Fruit fly (Drosophila melanogaster) whole organism: ENCODE measurements around the gene Unc-76.

ENCODE experiments used
- CG8478 ChIP-seq: fragments of >200 bp; optimal IDR thresholded peaks from 2 replicates; lab custom pipeline; 2018; ENCODE audit warnings: inconsistent platforms
- Dll ChIP-seq: fragments of >200 bp; optimal IDR thresholded peaks from 2 replicates; lab custom pipeline; 2017
- EcR ChIP-seq, 2 experiments: fragments of >200 bp; optimal IDR thresholded peaks; 2 replicates each; lab custom pipeline; 2017; ENCODE audit warnings: missing biosample characterization in 2 of 2, missing genetic modification characterization in 2 of 2, missing genetic modification reagents in 2 of 2
- pan ChIP-seq: fragments of >200 bp; optimal IDR thresholded peaks from 2 replicates; lab custom pipeline; 2017
- psq ChIP-seq: fragments of >200 bp; optimal IDR thresholded peaks from 2 replicates; lab custom pipeline; 2017
- usp ChIP-seq: fragments of >200 bp; optimal IDR thresholded peaks from 2 replicates; lab custom pipeline; 2017; ENCODE audit warnings: missing biosample characterization, missing genetic modification characterization, mixed read lengths

Unc-76 gene

dm6 chrX:2073325-2073724 lies 7.1 kb upstream of the Unc-76 start, which contains the start of gene CG4199:
TSS of gene CG4199 (minus strand) at chrX:2073483.
- no peak for TF ChIP-seq Dll (lab: Kevin White, UChicago)
- TF ChIP-seq usp: no peak
- no peak for TF ChIP-seq psq (lab: Kevin White, UChicago)
- no peak for TF ChIP-seq CG8478 (lab: Kevin White, UChicago)
- no peak for TF ChIP-seq pan (lab: Kevin White, UChicago)
- TF ChIP-seq EcR (GFP tag; optimal IDR thresholded peaks at IDR 0.05; lab: Kevin White, UChicago): no peak

- TF ChIP-seq usp: no peak
- TF ChIP-seq EcR (GFP tag; optimal IDR thresholded peaks at IDR 0.05; lab: Kevin White, UChicago): no peak
- TF ChIP-seq pan (lab: Kevin White, UChicago): no peak
- TF ChIP-seq psq (lab: Kevin White, UChicago): no peak
Measured at dm6 chrX:2075846-2076377, 4.5 kb upstream of the Unc-76 start, which contains the start of gene CG4045. TSS of gene CG4045 (minus strand) at chrX:2075900.

- no peak for TF ChIP-seq pan (lab: Kevin White, UChicago)
- TF ChIP-seq Dll (lab: Kevin White, UChicago): no peak
- TF ChIP-seq CG8478 (lab: Kevin White, UChicago): no peak
- no peak for TF ChIP-seq usp
- no peak for TF ChIP-seq psq (lab: Kevin White, UChicago)
Measured at dm6 chrX:2076412-2077357, 3.7 kb upstream of the Unc-76 start, which contains the start of gene CG4025. TSS of gene CG4025 (plus strand) at chrX:2076966.

DNA sequence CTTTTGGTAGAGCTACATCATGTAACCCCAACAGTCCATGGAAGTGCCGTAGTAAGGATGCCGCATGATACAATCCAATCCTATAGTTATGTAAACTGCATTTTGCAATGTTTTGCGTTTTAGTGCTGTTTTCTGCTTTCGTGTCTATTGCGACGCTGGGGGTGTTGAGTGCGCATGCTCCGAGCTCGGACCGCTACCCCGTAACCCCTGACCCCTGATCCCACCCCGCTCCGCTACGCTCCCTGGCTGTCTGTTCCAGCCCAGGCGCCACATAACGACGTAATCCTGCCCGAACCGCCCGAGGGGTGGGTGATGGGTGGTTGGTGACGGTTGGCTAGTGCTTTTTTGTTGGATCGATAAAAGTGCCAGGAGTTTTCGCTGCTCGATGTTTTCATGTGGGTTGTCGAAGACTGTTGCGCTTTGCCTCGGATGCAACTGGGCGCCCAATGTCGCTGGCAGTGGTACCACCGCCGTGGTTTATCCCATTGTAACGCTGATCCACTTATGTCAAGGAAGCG lies 1.5 kb downstream of the Unc-76 start:
- TF ChIP-seq pan (lab: Kevin White, UChicago) (no peak), EcR (GFP tag; optimal IDR thresholded peaks at IDR 0.05; lab: Kevin White, UChicago) (no peak), CG8478 (lab: Kevin White, UChicago) (no peak), usp (no peak)

DNA sequence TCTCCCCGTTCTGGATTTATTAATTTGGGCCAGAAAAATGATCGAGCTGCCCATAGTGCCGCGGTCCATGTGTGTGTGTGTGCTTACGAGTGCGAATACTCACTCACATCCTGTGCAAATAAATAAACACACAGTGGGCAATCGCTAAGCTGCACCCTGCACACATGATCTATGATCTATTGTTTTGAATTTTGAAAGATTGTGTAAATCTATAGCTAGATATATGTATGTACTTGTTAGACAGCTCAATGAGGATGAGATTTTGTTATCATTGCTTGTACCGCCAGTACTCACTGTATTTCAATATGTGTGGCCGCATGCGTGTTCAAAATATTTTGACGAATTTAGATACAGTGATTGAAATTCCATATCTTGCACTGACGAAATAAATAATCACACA lies 2.7 kb downstream of the Unc-76 start:
- TF ChIP-seq pan (lab: Kevin White, UChicago) (no peak), Dll (lab: Kevin White, UChicago) (no peak), usp (no peak), CG8478 (lab: Kevin White, UChicago) (no peak), EcR (GFP tag; optimal IDR thresholded peaks at IDR 0.05; lab: Kevin White, UChicago) (no peak), psq (lab: Kevin White, UChicago) (no peak)

DNA sequence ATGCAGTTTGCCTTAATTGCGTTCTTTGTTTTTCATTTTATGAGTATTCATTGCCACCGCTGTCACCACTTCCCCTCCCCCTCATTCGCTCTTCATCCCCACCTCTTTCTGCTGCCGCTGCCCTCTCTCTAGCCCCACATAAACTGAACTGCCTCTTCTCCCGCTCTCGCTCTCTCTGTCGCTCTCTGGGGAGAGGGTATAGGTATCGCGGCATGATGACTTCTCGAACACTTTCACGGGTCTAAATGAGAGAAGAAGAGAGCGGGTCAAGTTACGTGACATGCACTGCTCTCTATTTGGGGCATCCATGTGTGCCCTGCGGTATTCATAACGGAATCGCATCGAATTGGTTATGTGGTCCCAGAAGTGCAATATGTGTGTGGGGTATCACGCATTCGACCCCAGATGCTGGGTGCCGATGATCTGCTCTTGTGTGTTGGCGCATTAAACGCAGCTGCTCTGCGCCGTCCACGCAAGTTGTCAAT lies 3.3 kb downstream of the Unc-76 start:
- TF ChIP-seq pan (lab: Kevin White, UChicago) (peak; percentile 96), psq (lab: Kevin White, UChicago) (no peak), usp (no peak), CG8478 (lab: Kevin White, UChicago) (no peak), EcR (GFP tag; optimal IDR thresholded peaks at IDR 0.05; lab: Kevin White, UChicago) (no peak), Dll (lab: Kevin White, UChicago) (peak; percentile 76)

DNA sequence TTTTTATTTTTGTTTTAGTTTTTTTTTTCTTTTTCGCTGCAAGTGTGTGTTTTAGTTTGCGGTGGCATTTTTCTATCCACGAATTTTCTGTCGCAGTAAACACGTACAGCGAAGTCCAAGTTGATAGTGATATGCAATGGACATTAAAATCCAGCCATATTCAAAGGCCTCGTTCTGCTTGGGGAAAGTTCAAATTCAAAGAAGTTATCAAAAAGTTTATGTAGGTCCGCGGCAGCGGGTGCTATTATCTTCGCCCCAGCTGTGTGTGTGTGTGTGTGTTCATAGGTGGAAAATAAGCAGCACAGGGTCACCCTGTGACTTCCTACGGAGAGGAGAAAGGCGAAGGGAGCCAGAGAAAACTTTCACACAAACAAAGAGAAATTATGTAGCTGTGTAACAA lies 7.1 kb downstream of the Unc-76 start:
- TF ChIP-seq pan (lab: Kevin White, UChicago) (no peak), EcR (GFP tag; optimal IDR thresholded peaks at IDR 0.05; lab: Kevin White, UChicago) (no peak), CG8478 (lab: Kevin White, UChicago) (no peak), Dll (lab: Kevin White, UChicago) (no peak), usp (no peak), psq (lab: Kevin White, UChicago) (no peak)

DNA sequence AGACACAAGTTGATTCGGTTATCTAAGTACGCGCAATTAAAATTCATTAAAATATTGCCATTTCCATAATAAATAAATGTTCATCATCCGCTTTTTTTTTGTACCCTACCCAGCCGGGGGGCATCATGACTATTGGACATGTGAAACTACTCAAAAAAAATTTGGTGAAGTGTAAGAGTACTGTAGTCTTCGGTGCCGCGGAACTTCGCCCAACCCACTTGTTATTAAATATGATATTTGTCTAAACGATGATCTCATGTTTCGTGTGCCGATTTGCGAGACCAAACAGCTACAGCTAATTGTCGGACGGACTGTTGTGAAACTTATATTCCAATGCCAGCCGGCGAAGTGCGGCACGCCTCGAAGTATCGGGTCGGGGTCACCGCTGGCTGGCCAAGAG lies 8.4 kb downstream of the Unc-76 start:
- TF ChIP-seq pan (lab: Kevin White, UChicago) (no peak), psq (lab: Kevin White, UChicago) (no peak)

dm6 chrX:2089812-2090211 lies 9.4 kb downstream of the Unc-76 start:
- TF ChIP-seq CG8478 (lab: Kevin White, UChicago) (no peak), pan (lab: Kevin White, UChicago) (no peak), psq (lab: Kevin White, UChicago) (no peak), usp (no peak), EcR (GFP tag; optimal IDR thresholded peaks at IDR 0.05; lab: Kevin White, UChicago) (no peak), Dll (lab: Kevin White, UChicago) (no peak)

DNA sequence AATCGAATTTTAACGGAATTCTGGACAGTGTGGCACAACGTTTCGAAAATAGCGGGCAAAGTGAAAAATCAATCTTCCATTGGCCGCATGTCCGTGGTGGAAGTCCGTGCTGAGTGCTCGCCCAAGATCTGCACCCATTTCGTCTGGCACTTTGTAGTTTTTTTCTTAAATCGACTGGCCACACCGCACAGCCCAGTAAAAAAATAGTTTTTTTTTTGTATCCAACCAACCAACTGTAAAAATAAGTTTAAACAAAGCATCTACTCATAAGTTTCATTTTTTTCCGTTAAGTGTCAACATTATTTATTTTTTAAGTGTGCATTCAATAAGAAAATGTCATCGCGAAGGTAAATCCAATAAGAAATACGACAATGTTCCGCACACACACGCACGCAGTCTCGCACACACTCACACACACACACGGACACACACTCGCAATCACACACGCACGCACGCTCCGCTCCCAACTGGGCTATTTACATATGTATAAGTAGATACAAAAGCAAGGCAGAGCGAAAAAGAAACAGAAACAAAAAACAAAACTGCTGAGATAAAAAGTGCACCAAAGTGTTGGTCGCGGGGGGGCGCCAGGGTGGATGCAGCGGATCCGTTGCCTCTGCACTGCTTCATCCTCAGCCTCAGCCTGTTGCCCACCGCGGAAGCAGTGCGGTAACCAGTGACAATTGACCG lies 13.8 kb downstream of the Unc-76 start, which contains the start of gene csw:
Gene csw, plus strand, starts transcription at position 163 of the 690 bp plus-strand sequence.
- TF ChIP-seq CG8478 (lab: Kevin White, UChicago) (peak; percentile 15), psq (lab: Kevin White, UChicago) (no peak), EcR (GFP tag; optimal IDR thresholded peaks at IDR 0.05; lab: Kevin White, UChicago) (no peak), pan (lab: Kevin White, UChicago) (no peak), usp (no peak), Dll (lab: Kevin White, UChicago) (no peak)

DNA sequence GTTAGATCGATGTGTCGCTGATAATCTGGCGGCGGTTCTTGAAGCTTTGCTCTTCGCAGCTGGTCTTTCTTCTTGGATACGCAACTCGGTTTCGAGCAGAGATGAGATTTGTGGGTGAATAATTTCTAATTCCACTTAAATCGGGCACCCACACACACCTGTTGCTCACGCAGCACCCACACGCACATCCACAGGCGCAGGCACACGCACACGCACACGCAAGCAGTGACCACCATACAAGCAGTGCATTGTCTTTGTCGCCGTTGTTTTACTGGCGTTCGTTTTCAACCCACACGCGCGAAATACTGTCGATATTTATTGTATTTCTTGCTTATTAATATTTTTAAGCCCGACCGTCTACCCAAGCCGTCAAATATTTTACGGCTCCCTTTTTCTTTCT lies 15.9 kb downstream of the Unc-76 start:
- TF ChIP-seq psq (lab: Kevin White, UChicago): no peak
- no peak for TF ChIP-seq EcR (GFP tag; optimal IDR thresholded peaks at IDR 0.05; lab: Kevin White, UChicago)
- no peak for TF ChIP-seq usp
- TF ChIP-seq CG8478 (lab: Kevin White, UChicago): no peak
- TF ChIP-seq Dll (lab: Kevin White, UChicago): no peak
- TF ChIP-seq pan (lab: Kevin White, UChicago): no peak
